Fruit fly (Drosophila melanogaster): ENCODE results near the gene Inx2.

DNA sequence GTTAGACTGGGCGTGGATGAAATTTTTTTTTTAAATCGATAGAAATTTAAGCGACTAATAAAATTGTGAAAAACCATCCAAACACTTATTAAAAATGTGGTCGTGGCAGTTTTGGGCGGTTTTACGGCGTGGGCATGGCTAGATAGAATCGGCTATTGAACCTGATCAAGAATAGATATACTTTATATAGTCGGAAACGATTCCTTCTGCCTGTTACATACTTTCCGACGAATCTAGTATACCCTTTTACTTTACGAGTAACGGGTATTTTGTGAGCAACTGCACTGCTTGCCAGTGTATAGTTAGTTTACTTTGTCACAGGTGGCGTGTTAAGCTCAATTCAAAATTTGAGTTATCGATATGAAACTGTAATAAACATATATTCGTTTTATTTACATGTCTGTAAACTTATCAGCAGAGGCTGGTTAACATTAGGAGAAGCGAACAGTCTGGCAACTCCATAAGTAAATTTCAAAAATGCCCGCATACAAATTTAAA is 16.5 kb downstream of the Inx2 start:
- TF ChIP-seq Clk (GFP tag; optimal IDR thresholded peaks at IDR 0.05) (no peak), CG7101 (tag; optimal IDR thresholded peaks at IDR 0.05) (peak; percentile 43), Hr96 (GFP tag; optimal IDR thresholded peaks at IDR 0.05) (peak; percentile 66), pad (GFP tag; optimal IDR thresholded peaks at IDR 0.05) (peak; percentile 18), CG14711 (tag; optimal IDR thresholded peaks at IDR 0.05) (peak; percentile 19), toe (GFP tag; optimal IDR thresholded peaks at IDR 0.05) (peak; percentile 23), tj (GFP tag; optimal IDR thresholded peaks at IDR 0.05) (no peak), CG33017 (tag; optimal IDR thresholded peaks at IDR 0.05) (no peak), cic (GFP tag; optimal IDR thresholded peaks at IDR 0.05) (peak; percentile 98), CG7045 (GFP tag; optimal IDR thresholded peaks at IDR 0.05) (no peak)

All from whole organism, adult.